Fruit fly (Drosophila melanogaster): ENCODE results near the gene ninaA.

Gene ninaA

dm6 chr2L:865851-866250 is 11.3 kb upstream of the ninaA start (continued):
- TF ChIP-seq pb (GFP tag; optimal IDR thresholded peaks at IDR 0.05) (peak; percentile 89), CG12104 (GFP tag; optimal IDR thresholded peaks at IDR 0.05) (peak; percentile 95), Fer2 (tag; optimal IDR thresholded peaks at IDR 0.05) (peak; percentile 88), CG15011 (GFP tag; optimal IDR thresholded peaks at IDR 0.05) (peak; percentile 92), jigr1 (GFP tag; IDR thresholded peaks at IDR 0.05) (peak; percentile 89), wor (GFP tag; IDR thresholded peaks at IDR 0.05) (peak; percentile 94), Doc3 (GFP tag; IDR thresholded peaks at IDR 0.05; ENCODE audit: partially characterized antibody) (no peak), CG16779 (GFP tag; IDR thresholded peaks at IDR 0.05) (peak; percentile 95), CG4617 (GFP tag; optimal IDR thresholded peaks at IDR 0.05; ENCODE audit: borderline replicate concordance) (peak; percentile 92), Atf3 (GFP tag; optimal IDR thresholded peaks at IDR 0.05) (peak; percentile 87), tx (GFP tag; optimal IDR thresholded peaks at IDR 0.05) (peak; percentile 93), CG1529 (GFP tag; optimal IDR thresholded peaks at IDR 0.05) (peak; percentile 93), CG4404 (GFP tag; IDR thresholded peaks at IDR 0.05) (peak; percentile 94), schlank (tag; optimal IDR thresholded peaks at IDR 0.05) (peak; percentile 92), CG7786 (GFP tag; optimal IDR thresholded peaks at IDR 0.05) (peak; percentile 94), Ptx1 (GFP tag; IDR thresholded peaks at IDR 0.05) (peak; percentile 96), CG14710 (tag; optimal IDR thresholded peaks at IDR 0.05) (peak; percentile 93), chinmo (GFP tag; IDR thresholded peaks at IDR 0.05; ENCODE audit: partially characterized antibody) (no peak), maf-S (GFP tag; optimal IDR thresholded peaks at IDR 0.05) (peak; percentile 95), CG3995 (GFP tag; optimal IDR thresholded peaks at IDR 0.05) (peak; percentile 70), pho (GFP tag; optimal IDR thresholded peaks at IDR 0.05) (peak; percentile 96), btn (GFP tag; optimal IDR thresholded peaks at IDR 0.05) (peak; percentile 92), Antp (GFP tag; optimal IDR thresholded peaks at IDR 0.05) (peak; percentile 93), CG30431 (GFP tag; optimal IDR thresholded peaks at IDR 0.05) (peak; percentile 94), zen (tag; optimal IDR thresholded peaks at IDR 0.05) (peak; percentile 97), CG6791 (GFP tag; IDR thresholded peaks at IDR 0.05; ENCODE audit: partially characterized antibody) (no peak), CG8290 (GFP tag; optimal IDR thresholded peaks at IDR 0.05) (peak; percentile 93), CG8290 (tag; optimal IDR thresholded peaks at IDR 0.05) (peak; percentile 70 to 98), lola (GFP tag; optimal IDR thresholded peaks at IDR 0.05) (peak in 1 of 3 experiments; percentile 93), gsb (GFP tag; IDR thresholded peaks at IDR 0.05) (peak; percentile 95), HmgD (GFP tag; optimal IDR thresholded peaks at IDR 0.05) (peak; percentile 66), Dek (tag; optimal IDR thresholded peaks at IDR 0.05) (peak; percentile 96), CG31388 (GFP tag; optimal IDR thresholded peaks at IDR 0.05) (peak; percentile 87), gcm2 (GFP tag; optimal IDR thresholded peaks at IDR 0.05) (peak; percentile 95), CG2875 (GFP tag; optimal IDR thresholded peaks at IDR 0.05) (peak; percentile 93), CG13624 (GFP tag; optimal IDR thresholded peaks at IDR 0.05) (peak; percentile 94), z (GFP tag; IDR thresholded peaks at IDR 0.05) (peak; percentile 71; the same call in 2 of the 3 replicates), sob (GFP tag; IDR thresholded peaks at IDR 0.05) (peak; percentile 97), sug (tag; optimal IDR thresholded peaks at IDR 0.05) (peak; percentile 91), Ada2b (GFP tag; IDR thresholded peaks at IDR 0.05) (peak; percentile 97), CG15696 (tag; optimal IDR thresholded peaks at IDR 0.05) (peak; percentile 91), CG15073 (GFP tag; optimal IDR thresholded peaks at IDR 0.05) (peak; percentile 78), Mad (GFP tag; optimal IDR thresholded peaks at IDR 0.05) (peak; percentile 96), CG17612 (GFP tag; IDR thresholded peaks at IDR 0.05) (peak; percentile 91), ci (GFP tag; IDR thresholded peaks at IDR 0.05) (peak; percentile 98), grau (tag; optimal IDR thresholded peaks at IDR 0.05) (peak; percentile 94), Xbp1 (GFP tag; optimal IDR thresholded peaks at IDR 0.05) (peak; percentile 97), CG32532 (GFP tag; IDR thresholded peaks at IDR 0.05) (peak; percentile 97), BtbVII (GFP tag; optimal IDR thresholded peaks at IDR 0.05) (peak; percentile 93), CoRest (tag; optimal IDR thresholded peaks at IDR 0.05) (peak; percentile 96), D (optimal IDR thresholded peaks at IDR 0.05) (no peak), D (GFP tag; optimal IDR thresholded peaks at IDR 0.05) (peak; percentile 90)

Measured in whole organism, embryonic.